Worm (Caenorhabditis elegans): ENCODE measurements around the gene B0302.5.

The B0302.5 gene

ce11 chrX:17216178-17216577 lies 21.2 kb upstream of the B0302.5 start (continued):
- TF ChIP-seq tbx-2 (tag; optimal IDR thresholded peaks at IDR 0.05) (no peak), nhr-67 (tag; optimal IDR thresholded peaks at IDR 0.05) (no peak), pqm-1 (tag; optimal IDR thresholded peaks at IDR 0.05) (peak; percentile 52), elt-1 (tag; optimal IDR thresholded peaks at IDR 0.05) (no peak), lin-39 (tag; optimal IDR thresholded peaks at IDR 0.05) (no peak), nhr-28 (tag; optimal IDR thresholded peaks at IDR 0.05) (no peak), ZK546.5 (tag; optimal IDR thresholded peaks at IDR 0.05) (no peak), nhr-77 (tag; optimal IDR thresholded peaks at IDR 0.05) (no peak), sea-2 (GFP tag; optimal IDR thresholded peaks at IDR 0.05) (no peak), fos-1 (tag; optimal IDR thresholded peaks at IDR 0.05) (no peak), lsy-12 (tag; optimal IDR thresholded peaks at IDR 0.05) (no peak), jun-1 (tag; optimal IDR thresholded peaks at IDR 0.05) (peak; percentile 51), unc-62 (GFP tag; optimal IDR thresholded peaks at IDR 0.05) (no peak), snpc-4 (tag; optimal IDR thresholded peaks at IDR 0.05) (no peak), nhr-11 (tag; optimal IDR thresholded peaks at IDR 0.05) (peak; percentile 36)

- TF ChIP-seq ama-1 (optimal IDR thresholded peaks at IDR 0.05): no peak
- no peak for TF ChIP-seq lin-39 (tag; optimal IDR thresholded peaks at IDR 0.05)
- TF ChIP-seq pha-4 (tag; optimal IDR thresholded peaks at IDR 0.05): no peak
- TF ChIP-seq elt-1 (tag; optimal IDR thresholded peaks at IDR 0.05): no peak
- no peak for TF ChIP-seq ceh-82 (tag; optimal IDR thresholded peaks at IDR 0.05)
- no peak for TF ChIP-seq R02D3.7 (tag; optimal IDR thresholded peaks at IDR 0.05)
- TF ChIP-seq nhr-12 (tag; optimal IDR thresholded peaks at IDR 0.05): no peak
- TF ChIP-seq sea-2 (GFP tag; optimal IDR thresholded peaks at IDR 0.05): no peak
- no peak for TF ChIP-seq jun-1 (tag; optimal IDR thresholded peaks at IDR 0.05)
These were observed 20.8 kb upstream of the B0302.5 start for ce11 chrX:17215753-17216152.

ce11 chrX:17214803-17215202 lies 19.9 kb upstream of the B0302.5 start, which contains the start of gene acdh-10:
Gene acdh-10, minus strand, starts transcription at chrX:17214903.
- TF ChIP-seq jun-1 (tag; optimal IDR thresholded peaks at IDR 0.05) (no peak), ama-1 (optimal IDR thresholded peaks at IDR 0.05) (peak; percentile 30)

- TF ChIP-seq pha-4 (tag; optimal IDR thresholded peaks at IDR 0.05) (no peak), nhr-23 (tag; optimal IDR thresholded peaks at IDR 0.05) (peak; percentile 77)
These were observed 16.6 kb upstream of the B0302.5 start for ce11 chrX:17211513-17211912.

ce11 chrX:17209265-17209664 lies 14.3 kb upstream of the B0302.5 start, which contains the start of gene T08G2.2:
Gene T08G2.2, minus strand, starts transcription at chrX:17209365.
- TF ChIP-seq fkh-2 (tag; optimal IDR thresholded peaks at IDR 0.05) (no peak), nhr-43 (tag; optimal IDR thresholded peaks at IDR 0.05; ENCODE audit: poor library complexity, severe bottlenecking) (no peak), ceh-16 (tag; optimal IDR thresholded peaks at IDR 0.05) (no peak), eor-1 (tag; optimal IDR thresholded peaks at IDR 0.05) (no peak), nhr-77 (tag; optimal IDR thresholded peaks at IDR 0.05) (no peak), unc-39 (tag; optimal IDR thresholded peaks at IDR 0.05) (no peak), ZK546.5 (tag; optimal IDR thresholded peaks at IDR 0.05) (no peak)

ce11 chrX:17205853-17206252 lies 10.9 kb upstream of the B0302.5 start:
- TF ChIP-seq sea-2 (GFP tag; optimal IDR thresholded peaks at IDR 0.05): no peak
- peak; percentile 58 for TF ChIP-seq elt-2 (tag; optimal IDR thresholded peaks at IDR 0.05)
- TF ChIP-seq pqm-1 (tag; optimal IDR thresholded peaks at IDR 0.05): peak; percentile 58
- peak; percentile 43 for TF ChIP-seq pha-4 (tag; optimal IDR thresholded peaks at IDR 0.05)

ce11 chrX:17203399-17203798 lies 8.5 kb upstream of the B0302.5 start:
- TF ChIP-seq nhr-237 (tag; optimal IDR thresholded peaks at IDR 0.05) (no peak), nhr-25 (tag; optimal IDR thresholded peaks at IDR 0.05) (no peak), R02D3.7 (tag; optimal IDR thresholded peaks at IDR 0.05) (no peak), egl-27 (tag; optimal IDR thresholded peaks at IDR 0.05) (no peak), ZK546.5 (tag; optimal IDR thresholded peaks at IDR 0.05) (no peak), fkh-2 (tag; optimal IDR thresholded peaks at IDR 0.05) (no peak), jun-1 (tag; optimal IDR thresholded peaks at IDR 0.05) (no peak), lsy-12 (tag; optimal IDR thresholded peaks at IDR 0.05) (no peak), ceh-82 (tag; optimal IDR thresholded peaks at IDR 0.05) (no peak), zag-1 (tag; optimal IDR thresholded peaks at IDR 0.05) (no peak)
